Fruit fly (Drosophila melanogaster) whole organism, prepupa: ENCODE results near the gene PGAP2.

ENCODE experiments used
- CG15336 ChIP-seq: fragments of 200-800 bp; sonication (Bioruptor generic); IDR thresholded peaks from 2 replicates; pipeline ENCODE4 v1.3.6; 2022; ENCODE audit warnings: missing biosample characterization, missing genetic modification characterization
- CG3032 ChIP-seq: fragments of 200-800 bp; optimal IDR thresholded peaks from 2 replicates; lab custom pipeline; 2019; ENCODE audit warnings: missing biosample characterization, mild to moderate bottlenecking, missing genetic modification characterization, moderate library complexity
- CG31627 ChIP-seq: fragments of 200-800 bp; sonication (Bioruptor generic); optimal IDR thresholded peaks from 3 replicates; lab custom pipeline; 2016; ENCODE audit warnings: missing biosample characterization, missing genetic modification characterization
- CG6854 ChIP-seq: fragments of 200-800 bp; sonication (Bioruptor generic); optimal IDR thresholded peaks from 2 replicates; lab custom pipeline; 2017; ENCODE audit warnings: missing biosample characterization, mild to moderate bottlenecking, missing genetic modification characterization
- Hr38 ChIP-seq: sonication (Bioruptor generic); optimal IDR thresholded peaks from 2 replicates; lab custom pipeline; 2016; ENCODE audit warnings: missing biosample characterization, missing genetic modification characterization
- Sox102F ChIP-seq: fragments of 200-800 bp; sonication (Bioruptor generic); optimal IDR thresholded peaks from 2 replicates; lab custom pipeline; 2016; ENCODE audit warnings: missing biosample characterization, mild to moderate bottlenecking, missing genetic modification characterization
- Sox14 ChIP-seq: fragments of 200-800 bp; sonication (Bioruptor generic); optimal IDR thresholded peaks from 3 replicates; lab custom pipeline; 2016; ENCODE audit warnings: missing biosample characterization, missing genetic modification characterization
- dac ChIP-seq: fragments of 200-800 bp; sonication (Bioruptor generic); optimal IDR thresholded peaks from 2 replicates; lab custom pipeline; 2017; ENCODE audit warnings: missing biosample characterization, mild to moderate bottlenecking, missing genetic modification characterization
- dsx ChIP-seq: fragments of 200-800 bp; optimal IDR thresholded peaks from 3 replicates; lab custom pipeline; 2019; ENCODE audit warnings: missing biosample characterization, mild to moderate bottlenecking, missing genetic modification characterization, moderate library complexity; ENCODE audit not compliant: poor library complexity, severe bottlenecking
- fd59A ChIP-seq: fragments of 200-800 bp; sonication (Bioruptor generic); optimal IDR thresholded peaks from 2 replicates; lab custom pipeline; 2017; ENCODE audit warnings: missing biosample characterization, mild to moderate bottlenecking, missing genetic modification characterization, missing genetic modification reagents
- lz ChIP-seq: fragments of 200-800 bp; sonication (Bioruptor generic); optimal IDR thresholded peaks from 3 replicates; lab custom pipeline; 2016; ENCODE audit warnings: missing biosample characterization, missing genetic modification characterization
- vri ChIP-seq: fragments of 200-800 bp; sonication (Bioruptor generic); optimal IDR thresholded peaks from 3 replicates; lab custom pipeline; 2016; ENCODE audit warnings: missing biosample characterization, mild to moderate bottlenecking, missing genetic modification characterization

DNA sequence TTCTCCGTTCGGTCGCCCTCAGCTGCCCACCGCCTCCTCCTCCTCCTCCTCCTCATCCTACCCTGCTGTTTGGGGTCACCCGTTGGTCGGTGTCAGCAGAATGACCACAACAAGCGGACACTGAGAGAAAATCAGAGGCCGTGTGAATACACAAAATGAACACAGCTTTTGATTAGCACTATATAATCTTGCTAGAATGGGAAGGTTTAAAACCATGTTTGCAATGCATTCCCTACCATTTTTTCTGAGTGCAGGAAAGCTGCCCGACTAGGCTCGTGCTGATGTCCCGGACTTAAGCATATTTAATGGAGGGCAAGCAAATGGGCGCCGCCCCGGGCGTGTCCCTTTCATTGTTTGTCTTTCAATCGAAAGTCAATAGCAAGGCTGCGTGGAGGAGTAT, 38.5 kb downstream of the PGAP2 start:
- TF ChIP-seq CG15336 (GFP tag; lab: Robert Waterston, UW) (no peak), Sox102F (GFP tag; lab: Kevin White, UChicago) (no peak), dac (GFP tag; lab: Kevin White, UChicago) (no peak), CG3032 (tag; lab: Kevin White, UChicago) (no peak), CG31627 (GFP tag; lab: Kevin White, UChicago) (no peak), Hr38 (no peak), CG6854 (GFP tag; lab: Kevin White, UChicago) (no peak), fd59A (GFP tag; lab: Kevin White, UChicago) (no peak), Sox14 (GFP tag; lab: Kevin White, UChicago) (no peak), vri (no peak), lz (GFP tag; lab: Kevin White, UChicago) (no peak), dsx (GFP tag; lab: Kevin White, UChicago) (no peak)
